Worm (Caenorhabditis elegans): ENCODE measurements around the gene C10A4.7.

DNA sequence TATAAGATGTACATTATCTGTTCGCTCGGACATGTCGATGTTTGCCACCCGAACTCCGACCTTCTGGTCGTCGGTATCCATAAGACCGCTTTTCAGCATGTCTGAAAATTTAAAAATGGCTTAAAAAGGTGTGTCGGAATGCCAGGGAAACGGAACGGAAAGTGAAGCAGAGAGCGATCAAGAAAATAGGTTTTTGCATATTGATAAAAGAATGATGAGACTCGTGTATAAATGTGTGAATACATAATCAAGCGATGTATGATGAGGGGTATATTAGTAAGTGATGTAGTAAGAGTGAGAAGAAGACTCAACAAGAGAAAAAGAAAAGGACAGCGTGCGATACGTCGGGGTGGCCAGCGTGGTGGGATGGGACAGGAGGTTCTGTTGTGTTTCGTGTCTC, 27.2 kb upstream of the C10A4.7 start, which contains the start of gene acl-12:
- no peak for TF ChIP-seq aly-2 (tag; optimal IDR thresholded peaks at IDR 0.05)
- no peak for TF ChIP-seq pqm-1 (tag; optimal IDR thresholded peaks at IDR 0.05)
- TF ChIP-seq nhr-11 (tag; optimal IDR thresholded peaks at IDR 0.05): no peak
- TF ChIP-seq lsy-2 (tag; optimal IDR thresholded peaks at IDR 0.05): no peak

Data from whole organism, L1 larva.